Worm (Caenorhabditis elegans) whole organism, L3 larva: ENCODE results near the gene K09H11.9.

Experiments used
- R02D3.7 ChIP-seq: fragments of 150-350 bp; optimal IDR thresholded peaks from 2 replicates; lab custom pipeline; 2014; ENCODE audit warnings: missing biosample characterization, missing genetic modification characterization
- ZK546.5 ChIP-seq: sonication (generic microtip); optimal IDR thresholded peaks from 2 replicates; lab custom pipeline; 2017; ENCODE audit warnings: missing biosample characterization, missing genetic modification characterization
- aly-2 ChIP-seq: fragments of 150-350 bp; optimal IDR thresholded peaks from 2 replicates; lab custom pipeline; 2014; ENCODE audit warnings: missing biosample characterization, missing genetic modification characterization
- ama-1 ChIP-seq: fragments of 150-350 bp; optimal IDR thresholded peaks from 2 replicates; lab custom pipeline; 2018
- ceh-16 ChIP-seq: sonication (generic microtip); optimal IDR thresholded peaks from 2 replicates; lab custom pipeline; 2017; ENCODE audit warnings: missing biosample characterization, missing genetic modification characterization
- ceh-28 ChIP-seq: fragments of 150-350 bp; optimal IDR thresholded peaks from 2 replicates; lab custom pipeline; 2014; ENCODE audit warnings: missing biosample characterization, missing genetic modification reagents, missing genetic modification characterization
- ceh-9 ChIP-seq: sonication (generic microtip); optimal IDR thresholded peaks from 2 replicates; lab custom pipeline; 2018; ENCODE audit warnings: missing biosample characterization, missing genetic modification characterization
- daf-12 ChIP-seq: fragments of 150-350 bp; optimal IDR thresholded peaks from 2 replicates; lab custom pipeline; 2014; ENCODE audit warnings: missing biosample characterization, missing genetic modification reagents, missing genetic modification characterization
- egl-5 ChIP-seq: fragments of 150-350 bp; optimal IDR thresholded peaks from 2 replicates; lab custom pipeline; 2017; ENCODE audit warnings: missing biosample characterization, missing genetic modification reagents, missing genetic modification characterization, inconsistent platforms
- elt-2 ChIP-seq: sonication (generic microtip); optimal IDR thresholded peaks from 2 replicates; lab custom pipeline; 2016; ENCODE audit warnings: missing genetic modification reagents, mild to moderate bottlenecking, missing genetic modification characterization, missing compliant biosample characterization
- elt-3 ChIP-seq, 3 experiments: fragments of 150-350 bp in 1 of 3; sonication (generic microtip) in 2 of 3; optimal IDR thresholded peaks; 2 replicates in 2 of 3; 4 replicates in 1 of 3; lab custom pipeline; 2014 to 2017; ENCODE audit warnings: missing biosample characterization in 3 of 3, missing genetic modification characterization in 3 of 3
- eor-1 ChIP-seq, 2 experiments: fragments of 150-350 bp; optimal IDR thresholded peaks; 2 replicates each; lab custom pipeline; 2014 to 2018; ENCODE audit warnings: missing biosample characterization in 2 of 2, missing genetic modification characterization in 2 of 2
- fkh-10 ChIP-seq: sonication (generic microtip); optimal IDR thresholded peaks from 2 replicates; lab custom pipeline; 2017; ENCODE audit warnings: missing biosample characterization, missing genetic modification reagents, missing genetic modification characterization
- fkh-2 ChIP-seq: fragments of 150-350 bp; optimal IDR thresholded peaks from 2 replicates; lab custom pipeline; 2014; ENCODE audit warnings: missing biosample characterization, missing genetic modification reagents, missing genetic modification characterization
- jun-1 ChIP-seq: fragments of 150-350 bp; optimal IDR thresholded peaks from 2 replicates; lab custom pipeline; 2014; ENCODE audit warnings: missing biosample characterization, missing genetic modification reagents, missing genetic modification characterization
- lin-15B ChIP-seq: fragments of 150-350 bp; optimal IDR thresholded peaks from 2 replicates; lab custom pipeline; 2014; ENCODE audit warnings: missing biosample characterization, missing genetic modification characterization
- lin-39 ChIP-seq: fragments of 150-350 bp; optimal IDR thresholded peaks from 2 replicates; lab custom pipeline; 2018; ENCODE audit warnings: missing biosample characterization, missing genetic modification reagents, missing genetic modification characterization
- lsy-12 ChIP-seq: sonication (generic microtip); optimal IDR thresholded peaks from 2 replicates; lab custom pipeline; 2016; ENCODE audit warnings: mild to moderate bottlenecking, missing genetic modification characterization, missing compliant biosample characterization
- mdl-1 ChIP-seq: fragments of 150-350 bp; optimal IDR thresholded peaks from 2 replicates; lab custom pipeline; 2014; ENCODE audit warnings: missing biosample characterization, missing genetic modification characterization
- mml-1 ChIP-seq: fragments of 150-350 bp; sonication (generic microtip); optimal IDR thresholded peaks from 3 replicates; lab custom pipeline; 2014; ENCODE audit warnings: missing biosample characterization, missing genetic modification characterization
- nfya-1 ChIP-seq: sonication (generic microtip); optimal IDR thresholded peaks from 2 replicates; lab custom pipeline; 2017; ENCODE audit warnings: missing genetic modification characterization, mild to moderate bottlenecking, missing compliant biosample characterization, antibody characterized with exemption, moderate library complexity; ENCODE audit not compliant: insufficient read depth
- nhr-11 ChIP-seq: fragments of 150-350 bp; optimal IDR thresholded peaks from 2 replicates; lab custom pipeline; 2014; ENCODE audit warnings: missing biosample characterization, missing genetic modification characterization
- nhr-12 ChIP-seq: fragments of 150-350 bp; optimal IDR thresholded peaks from 2 replicates; lab custom pipeline; 2014; ENCODE audit warnings: missing biosample characterization, missing genetic modification characterization
- nhr-23 ChIP-seq: fragments of 150-350 bp; optimal IDR thresholded peaks from 2 replicates; lab custom pipeline; 2014; ENCODE audit warnings: missing biosample characterization, missing genetic modification reagents, missing genetic modification characterization
- nhr-67 ChIP-seq: fragments of 150-350 bp; optimal IDR thresholded peaks from 2 replicates; lab custom pipeline; 2014; ENCODE audit warnings: missing biosample characterization, missing genetic modification characterization
- nhr-77 ChIP-seq: fragments of 150-350 bp; optimal IDR thresholded peaks from 2 replicates; lab custom pipeline; 2014; ENCODE audit warnings: missing biosample characterization, missing genetic modification characterization
- pha-4 ChIP-seq: fragments of 150-350 bp; optimal IDR thresholded peaks from 2 replicates; lab custom pipeline; 2014; ENCODE audit warnings: missing biosample characterization, missing genetic modification reagents, missing genetic modification characterization
- pqm-1 ChIP-seq: fragments of 150-350 bp; optimal IDR thresholded peaks from 2 replicates; lab custom pipeline; 2017; ENCODE audit warnings: missing biosample characterization, missing genetic modification characterization, inconsistent platforms
- sea-2 ChIP-seq: fragments of 150-350 bp; sonication (generic microtip); optimal IDR thresholded peaks from 4 replicates; lab custom pipeline; 2014; ENCODE audit warnings: missing biosample characterization, missing genetic modification reagents, missing genetic modification characterization
- skn-1 ChIP-seq: fragments of 150-350 bp; optimal IDR thresholded peaks from 2 replicates; lab custom pipeline; 2014; ENCODE audit warnings: missing biosample characterization, missing genetic modification characterization
- tbx-2 ChIP-seq: sonication (generic microtip); optimal IDR thresholded peaks from 2 replicates; lab custom pipeline; 2016; ENCODE audit warnings: mild to moderate bottlenecking, missing genetic modification characterization, missing compliant biosample characterization
- unc-39 ChIP-seq: sonication (generic microtip); optimal IDR thresholded peaks from 4 replicates; lab custom pipeline; 2017; ENCODE audit warnings: missing biosample characterization, missing genetic modification characterization
- unc-62 ChIP-seq: fragments of 150-350 bp; sonication (generic microtip); optimal IDR thresholded peaks from 4 replicates; lab custom pipeline; 2014; ENCODE audit warnings: missing biosample characterization, missing genetic modification reagents, missing genetic modification characterization
- zag-1 ChIP-seq: fragments of 150-350 bp; optimal IDR thresholded peaks from 2 replicates; lab custom pipeline; 2014; ENCODE audit warnings: missing biosample characterization, missing genetic modification characterization

The K09H11.9 gene

ce11 chrV:5705510-5705909 is 10.9 kb downstream of the K09H11.9 start, which contains the start of gene peli-1:
Gene peli-1, plus strand, starts transcription at chrV:5705810.
- TF ChIP-seq ceh-16 (tag; lab: Kevin White, UChicago), result no peak
- no peak for TF ChIP-seq egl-5 (tag; lab: Kevin White, UChicago)
- no peak for TF ChIP-seq pha-4 (tag; lab: Kevin White, UChicago)
- TF ChIP-seq zag-1 (tag; lab: Kevin White, UChicago), result no peak
- no peak for TF ChIP-seq fkh-2 (tag; lab: Kevin White, UChicago)
- TF ChIP-seq jun-1, result no peak
- TF ChIP-seq ZK546.5, result no peak
- no peak for TF ChIP-seq unc-39 (tag; lab: Kevin White, UChicago)
- no peak for TF ChIP-seq daf-12 (tag; lab: Kevin White, UChicago)
- TF ChIP-seq eor-1 (tag; optimal IDR thresholded peaks at IDR 0.05; lab: Kevin White, UChicago), result no peak
- TF ChIP-seq ceh-9, result no peak
- no peak for TF ChIP-seq pqm-1 (tag; lab: Kevin White, UChicago)
- no peak for TF ChIP-seq nfya-1
- no peak for TF ChIP-seq skn-1 (tag; lab: Kevin White, UChicago)
- TF ChIP-seq lin-39 (tag; lab: Kevin White, UChicago), result no peak
- no peak for TF ChIP-seq sea-2 (GFP tag; lab: Kevin White, UChicago)
- TF ChIP-seq unc-62, result no peak
- TF ChIP-seq fkh-10 (GFP tag; lab: Kevin White, UChicago), result no peak

ce11 chrV:5704467-5704866 is 11.9 kb downstream of the K09H11.9 start:
- no peak for TF ChIP-seq pha-4 (tag; lab: Kevin White, UChicago)
- TF ChIP-seq nhr-11 (tag; lab: Kevin White, UChicago), result peak; percentile 46

ce11 chrV:5701106-5701505 is 15.3 kb downstream of the K09H11.9 start:
- TF ChIP-seq nhr-77, result no peak
- TF ChIP-seq R02D3.7 (tag; lab: Kevin White, UChicago), result peak; percentile 0
- peak; percentile 72 for TF ChIP-seq ama-1 (lab: Kevin White, UChicago)
- TF ChIP-seq mdl-1 (tag; lab: Kevin White, UChicago), result peak; percentile 14
- TF ChIP-seq elt-3 (tag; optimal IDR thresholded peaks at IDR 0.05; lab: Kevin White, UChicago), result peak in 2 of 3 experiments; percentile 45 to 90
- no peak for TF ChIP-seq nhr-12 (tag; lab: Kevin White, UChicago)
- peak; percentile 40 for TF ChIP-seq nhr-23
- TF ChIP-seq skn-1 (tag; lab: Kevin White, UChicago), result no peak
- TF ChIP-seq, all 47 proteins: peak for 5

DNA sequence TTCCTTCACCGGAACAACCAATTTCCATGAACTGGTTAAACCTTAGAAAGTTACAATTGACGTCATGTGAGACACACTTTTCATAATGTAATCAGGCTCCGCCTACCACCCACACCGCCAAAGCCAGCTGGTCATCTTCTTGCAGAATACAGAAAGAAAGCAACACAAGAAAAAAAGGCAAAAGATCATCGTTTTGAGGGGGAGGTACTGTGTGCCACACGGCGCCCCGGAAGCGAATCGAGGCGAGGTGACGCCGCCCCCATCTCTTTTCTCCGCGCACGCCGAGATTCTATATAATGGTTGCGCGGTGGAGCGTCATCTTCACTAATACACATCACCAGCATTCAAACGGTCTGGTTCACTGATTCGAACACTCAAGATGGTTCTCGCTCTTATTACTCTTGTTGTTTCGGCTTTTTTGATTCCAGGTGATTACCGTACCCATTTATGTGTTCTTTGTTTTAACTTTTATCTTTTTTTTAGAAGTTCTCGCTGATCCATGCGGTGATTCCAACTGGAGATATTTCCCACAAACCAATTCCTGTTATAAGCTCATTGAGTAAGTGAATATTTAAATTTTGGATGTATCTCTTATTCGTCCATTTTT is 16.5 kb downstream of the K09H11.9 start, which contains the start of gene clec-1:
Gene clec-1 (plus strand): TSS at position 320 of the 607 bp plus-strand sequence.
- peak; percentile 56 for TF ChIP-seq ama-1 (lab: Kevin White, UChicago)
- no peak for TF ChIP-seq nhr-67 (tag; lab: Kevin White, UChicago)

ce11 chrV:5697581-5697980 is 18.8 kb downstream of the K09H11.9 start:
- TF ChIP-seq elt-3 (tag; optimal IDR thresholded peaks at IDR 0.05; lab: Kevin White, UChicago) (peak in 1 of 3 experiments; percentile 39), nhr-23 (peak; percentile 24), mml-1 (tag; lab: Kevin White, UChicago) (no peak), aly-2 (tag; lab: Kevin White, UChicago) (no peak), ceh-28 (tag; lab: Kevin White, UChicago) (peak; percentile 7), ama-1 (lab: Kevin White, UChicago) (no peak), lsy-12 (tag; lab: Kevin White, UChicago) (no peak)

ce11 chrV:5696177-5696576 is 20.2 kb downstream of the K09H11.9 start:
- no peak for TF ChIP-seq lsy-12 (tag; lab: Kevin White, UChicago)
- TF ChIP-seq pqm-1 (tag; lab: Kevin White, UChicago), result peak; percentile 30
- TF ChIP-seq nhr-23, result no peak
- TF ChIP-seq unc-62, result no peak
- no peak for TF ChIP-seq nhr-11 (tag; lab: Kevin White, UChicago)
- no peak for TF ChIP-seq jun-1
- TF ChIP-seq tbx-2 (tag; lab: Kevin White, UChicago), result no peak
- no peak for TF ChIP-seq lin-15B (tag; lab: Kevin White, UChicago)
- no peak for TF ChIP-seq nfya-1
- peak; percentile 45 for TF ChIP-seq elt-2 (tag; lab: Kevin White, UChicago)
